Worm (Caenorhabditis elegans) whole organism, L3 larva: ENCODE data around the gene T28F12.1.

Experiments
- R02D3.7 ChIP-seq: fragments of 150-350 bp; optimal IDR thresholded peaks from 2 replicates; lab custom pipeline; 2014; ENCODE audit warnings: missing biosample characterization, missing genetic modification characterization
- aly-2 ChIP-seq: fragments of 150-350 bp; optimal IDR thresholded peaks from 2 replicates; lab custom pipeline; 2014; ENCODE audit warnings: missing biosample characterization, missing genetic modification characterization
- ama-1 ChIP-seq: fragments of 150-350 bp; optimal IDR thresholded peaks from 2 replicates; lab custom pipeline; 2018
- ceh-28 ChIP-seq: fragments of 150-350 bp; optimal IDR thresholded peaks from 2 replicates; lab custom pipeline; 2014; ENCODE audit warnings: missing biosample characterization, missing genetic modification reagents, missing genetic modification characterization
- ceh-82 ChIP-seq: fragments of 150-350 bp; optimal IDR thresholded peaks from 2 replicates; lab custom pipeline; 2014; ENCODE audit warnings: missing biosample characterization, missing genetic modification characterization
- ceh-9 ChIP-seq: sonication (generic microtip); optimal IDR thresholded peaks from 2 replicates; lab custom pipeline; 2018; ENCODE audit warnings: missing biosample characterization, missing genetic modification characterization
- egl-27 ChIP-seq: sonication (generic microtip); optimal IDR thresholded peaks from 4 replicates; lab custom pipeline; 2017; ENCODE audit warnings: missing biosample characterization, missing genetic modification reagents, missing genetic modification characterization
- egl-5 ChIP-seq: fragments of 150-350 bp; optimal IDR thresholded peaks from 2 replicates; lab custom pipeline; 2017; ENCODE audit warnings: missing biosample characterization, missing genetic modification reagents, missing genetic modification characterization, inconsistent platforms
- elt-1 ChIP-seq: fragments of 150-350 bp; optimal IDR thresholded peaks from 2 replicates; lab custom pipeline; 2014; ENCODE audit warnings: missing biosample characterization, missing genetic modification characterization
- elt-3 ChIP-seq, 3 experiments: fragments of 150-350 bp in 1 of 3; sonication (generic microtip) in 2 of 3; optimal IDR thresholded peaks; 2 replicates in 2 of 3; 4 replicates in 1 of 3; lab custom pipeline; 2014 to 2017; ENCODE audit warnings: missing biosample characterization in 3 of 3, missing genetic modification characterization in 3 of 3
- fkh-2 ChIP-seq: fragments of 150-350 bp; optimal IDR thresholded peaks from 2 replicates; lab custom pipeline; 2014; ENCODE audit warnings: missing biosample characterization, missing genetic modification reagents, missing genetic modification characterization
- fos-1 ChIP-seq: fragments of 150-350 bp; optimal IDR thresholded peaks from 2 replicates; lab custom pipeline; 2014; ENCODE audit warnings: missing biosample characterization, missing genetic modification characterization
- hmg-11 ChIP-seq: sonication (generic microtip); optimal IDR thresholded peaks from 2 replicates; lab custom pipeline; 2016; ENCODE audit warnings: missing genetic modification characterization, missing compliant biosample characterization
- lin-15B ChIP-seq: fragments of 150-350 bp; optimal IDR thresholded peaks from 2 replicates; lab custom pipeline; 2014; ENCODE audit warnings: missing biosample characterization, missing genetic modification characterization
- lin-39 ChIP-seq: fragments of 150-350 bp; optimal IDR thresholded peaks from 2 replicates; lab custom pipeline; 2018; ENCODE audit warnings: missing biosample characterization, missing genetic modification reagents, missing genetic modification characterization
- mdl-1 ChIP-seq: fragments of 150-350 bp; optimal IDR thresholded peaks from 2 replicates; lab custom pipeline; 2014; ENCODE audit warnings: missing biosample characterization, missing genetic modification characterization
- nhr-23 ChIP-seq: fragments of 150-350 bp; optimal IDR thresholded peaks from 2 replicates; lab custom pipeline; 2014; ENCODE audit warnings: missing biosample characterization, missing genetic modification reagents, missing genetic modification characterization
- nhr-25 ChIP-seq: sonication (generic microtip); optimal IDR thresholded peaks from 2 replicates; lab custom pipeline; 2017; ENCODE audit warnings: missing biosample characterization, missing genetic modification characterization
- nhr-28 ChIP-seq: fragments of 150-350 bp; optimal IDR thresholded peaks from 2 replicates; lab custom pipeline; 2014; ENCODE audit warnings: missing biosample characterization, missing genetic modification characterization
- nhr-43 ChIP-seq: sonication (generic microtip); optimal IDR thresholded peaks from 2 replicates; lab custom pipeline; 2016; ENCODE audit warnings: mild to moderate bottlenecking, missing genetic modification characterization, missing compliant biosample characterization; ENCODE audit not compliant: poor library complexity, severe bottlenecking
- nhr-76 ChIP-seq: fragments of 150-350 bp; sonication (generic microtip); optimal IDR thresholded peaks from 5 replicates; lab custom pipeline; 2014; ENCODE audit warnings: missing biosample characterization, missing genetic modification characterization
- pqm-1 ChIP-seq: fragments of 150-350 bp; optimal IDR thresholded peaks from 2 replicates; lab custom pipeline; 2017; ENCODE audit warnings: missing biosample characterization, missing genetic modification characterization, inconsistent platforms
- sea-2 ChIP-seq: fragments of 150-350 bp; sonication (generic microtip); optimal IDR thresholded peaks from 4 replicates; lab custom pipeline; 2014; ENCODE audit warnings: missing biosample characterization, missing genetic modification reagents, missing genetic modification characterization
- snpc-4 ChIP-seq: fragments of 150-350 bp; optimal IDR thresholded peaks from 2 replicates; lab custom pipeline; 2014; ENCODE audit warnings: missing biosample characterization, missing genetic modification characterization
- tbx-2 ChIP-seq: sonication (generic microtip); optimal IDR thresholded peaks from 2 replicates; lab custom pipeline; 2016; ENCODE audit warnings: mild to moderate bottlenecking, missing genetic modification characterization, missing compliant biosample characterization
- unc-39 ChIP-seq: sonication (generic microtip); optimal IDR thresholded peaks from 4 replicates; lab custom pipeline; 2017; ENCODE audit warnings: missing biosample characterization, missing genetic modification characterization
- unc-62 ChIP-seq: fragments of 150-350 bp; sonication (generic microtip); optimal IDR thresholded peaks from 4 replicates; lab custom pipeline; 2014; ENCODE audit warnings: missing biosample characterization, missing genetic modification reagents, missing genetic modification characterization
- zag-1 ChIP-seq: fragments of 150-350 bp; optimal IDR thresholded peaks from 2 replicates; lab custom pipeline; 2014; ENCODE audit warnings: missing biosample characterization, missing genetic modification characterization
- ztf-4 ChIP-seq: fragments of 150-350 bp; optimal IDR thresholded peaks from 2 replicates; lab custom pipeline; 2014; ENCODE audit warnings: missing biosample characterization, missing genetic modification characterization

The T28F12.1 gene

ce11 chrV:4508772-4509171 lies 4.1 kb upstream of the T28F12.1 start:
- no peak for TF ChIP-seq sea-2
- no peak for TF ChIP-seq tbx-2 (tag; lab: Kevin White, UChicago)

DNA sequence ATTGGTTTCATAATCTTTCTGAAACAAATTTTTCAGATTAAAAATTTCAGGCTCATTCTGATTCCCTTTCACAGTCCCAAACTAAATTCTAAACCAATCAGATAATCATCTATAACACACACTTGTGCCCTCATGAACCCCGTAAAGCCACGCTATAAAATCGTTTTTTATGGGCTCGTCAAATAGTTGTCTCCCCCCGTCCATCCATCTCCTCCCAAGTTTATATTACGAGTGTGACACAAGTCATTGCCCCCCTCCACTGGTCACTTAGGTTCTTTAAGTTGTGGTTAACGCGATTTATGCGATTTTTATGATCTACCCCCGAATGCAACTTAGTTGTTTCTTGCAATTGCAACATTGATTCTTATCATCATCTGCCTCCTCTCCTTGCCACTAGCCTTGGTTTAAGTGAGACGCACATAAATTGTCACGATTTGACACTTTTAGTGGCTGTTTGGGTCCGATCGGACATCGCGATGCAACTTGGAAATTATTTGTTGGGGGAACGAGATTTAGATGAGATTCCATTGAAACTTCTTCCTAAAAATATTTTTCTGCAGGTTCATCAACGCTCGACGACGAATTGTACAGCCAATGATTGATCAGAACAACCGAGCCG lies 3.4 kb upstream of the T28F12.1 start:
- peak; percentile 76 for TF ChIP-seq egl-5 (tag; lab: Kevin White, UChicago)
- peak; percentile 41 for TF ChIP-seq elt-1 (tag; lab: Kevin White, UChicago)
- peak; percentile 13 for TF ChIP-seq nhr-25
- no peak for TF ChIP-seq aly-2 (tag; lab: Kevin White, UChicago)
- peak; percentile 67 for TF ChIP-seq unc-62 (GFP tag; lab: Kevin White, UChicago)

DNA sequence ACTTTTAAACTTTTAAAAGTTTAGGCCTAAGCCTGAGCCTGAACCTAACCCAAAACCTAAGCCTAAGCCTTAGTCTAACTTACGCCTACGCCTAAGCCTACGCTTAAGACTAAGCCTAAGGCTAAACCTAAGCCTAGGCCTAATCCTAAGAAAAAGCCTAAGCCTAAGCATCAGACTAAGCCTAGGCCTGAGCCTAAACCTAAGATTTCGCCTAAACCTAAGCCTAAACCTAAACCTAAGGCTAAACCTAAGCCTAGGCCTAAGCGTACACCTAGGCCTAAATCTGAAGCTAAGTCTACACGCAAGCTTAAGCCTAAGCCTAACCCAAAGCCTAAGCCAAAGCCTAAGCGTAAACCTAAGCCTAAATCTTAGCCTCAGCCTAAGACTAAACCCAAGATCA lies 2.5 kb upstream of the T28F12.1 start:
- TF ChIP-seq fkh-2 (tag; lab: Kevin White, UChicago), result no peak
- no peak for TF ChIP-seq nhr-23 (tag; lab: Kevin White, UChicago)
- no peak for TF ChIP-seq nhr-43 (tag; lab: Kevin White, UChicago)
- no peak for TF ChIP-seq mdl-1 (tag; lab: Kevin White, UChicago)
- TF ChIP-seq R02D3.7 (tag; lab: Kevin White, UChicago), result no peak
- no peak for TF ChIP-seq lin-15B
- TF ChIP-seq egl-27 (tag; lab: Kevin White, UChicago), result no peak
- TF ChIP-seq ztf-4 (tag; lab: Kevin White, UChicago), result no peak
- TF ChIP-seq hmg-11 (tag; lab: Kevin White, UChicago), result no peak
- no peak for TF ChIP-seq nhr-25
- no peak for TF ChIP-seq sea-2
- no peak for TF ChIP-seq unc-39 (tag; lab: Kevin White, UChicago)
- no peak for TF ChIP-seq zag-1 (tag; lab: Kevin White, UChicago)
- no peak for TF ChIP-seq ceh-82 (tag; lab: Kevin White, UChicago)
- no peak for TF ChIP-seq elt-3 (tag; optimal IDR thresholded peaks at IDR 0.05; lab: Kevin White, UChicago)
- no peak for TF ChIP-seq pqm-1 (tag; lab: Kevin White, UChicago)
- no peak for TF ChIP-seq snpc-4 (tag; lab: Kevin White, UChicago)

ce11 chrV:4518657-4519056 lies 5.8 kb downstream of the T28F12.1 start:
- no peak for TF ChIP-seq ceh-28 (tag; lab: Kevin White, UChicago)
- TF ChIP-seq nhr-23 (tag; lab: Kevin White, UChicago), result no peak
- no peak for TF ChIP-seq nhr-76 (tag; lab: Kevin White, UChicago)
- no peak for TF ChIP-seq fkh-2 (tag; lab: Kevin White, UChicago)

DNA sequence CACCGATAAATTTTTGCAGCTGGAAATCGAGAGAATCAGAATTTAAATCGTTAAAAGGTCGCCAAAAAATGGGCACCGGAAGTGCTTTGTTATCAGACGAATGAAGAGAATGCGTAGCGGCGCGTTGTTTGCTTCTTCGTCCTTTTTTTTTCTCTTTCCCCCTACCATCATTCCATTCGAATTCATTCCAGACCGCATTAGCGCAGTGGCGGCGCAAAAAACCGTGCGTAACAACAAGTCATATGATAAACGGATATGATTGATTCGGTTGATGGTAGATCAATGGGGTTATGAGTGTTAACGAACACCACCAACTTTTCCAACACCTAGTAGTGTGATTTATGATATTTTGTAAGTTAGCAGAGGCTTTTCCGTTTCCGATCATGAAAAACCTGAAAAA lies 10.5 kb downstream of the T28F12.1 start:
- TF ChIP-seq R02D3.7 (tag; lab: Kevin White, UChicago) (no peak), nhr-23 (tag; lab: Kevin White, UChicago) (peak; percentile 53), egl-27 (tag; lab: Kevin White, UChicago) (no peak), egl-5 (tag; lab: Kevin White, UChicago) (no peak)
- TF ChIP-seq, all 47 proteins: peak for 1

ce11 chrV:4523844-4524243 lies 11.0 kb downstream of the T28F12.1 start:
- TF ChIP-seq aly-2 (tag; lab: Kevin White, UChicago) (no peak), ceh-9 (no peak), fos-1 (tag; lab: Kevin White, UChicago) (no peak), ama-1 (lab: Kevin White, UChicago) (no peak), R02D3.7 (tag; lab: Kevin White, UChicago) (no peak), nhr-28 (no peak), ceh-82 (tag; lab: Kevin White, UChicago) (no peak), ceh-28 (tag; lab: Kevin White, UChicago) (no peak)

DNA sequence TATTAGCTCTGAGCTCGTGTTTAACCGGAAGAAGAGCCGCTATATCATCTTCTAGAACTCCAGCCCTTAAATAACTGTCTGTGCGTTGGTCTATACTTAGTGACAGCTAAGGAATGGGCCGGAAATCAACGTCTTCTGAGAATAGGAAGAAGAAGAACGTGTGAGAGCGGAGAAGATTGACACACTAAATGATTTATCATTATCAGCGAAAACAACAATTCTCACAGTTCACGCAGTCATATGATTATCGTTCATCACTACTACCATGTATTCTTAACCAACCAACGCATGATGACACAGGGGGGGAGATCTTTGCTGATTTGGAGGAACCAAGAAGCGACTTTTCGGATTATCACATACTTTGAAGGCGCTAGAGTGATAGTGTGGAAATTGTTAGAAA lies 11.5 kb downstream of the T28F12.1 start:
- TF ChIP-seq pqm-1 (tag; lab: Kevin White, UChicago) (no peak), sea-2 (no peak), lin-39 (tag; lab: Kevin White, UChicago) (no peak), nhr-23 (tag; lab: Kevin White, UChicago) (peak; percentile 68), hmg-11 (tag; lab: Kevin White, UChicago) (no peak)
